Fruit fly (Drosophila melanogaster) whole organism, embryonic: ENCODE results near the gene mei-218.

Experiments
- Asciz ChIP-seq: fragments of 200-800 bp; sonication (Bioruptor generic); optimal IDR thresholded peaks from 2 replicates; lab custom pipeline; 2017; ENCODE audit warnings: missing biosample characterization, mild to moderate bottlenecking, missing genetic modification characterization, missing genetic modification reagents
- B-H1 ChIP-seq: fragments of 200-800 bp; sonication (Bioruptor generic); IDR thresholded peaks from 3 replicates; pipeline ENCODE4 v1.3.6; 2022; ENCODE audit warnings: missing biosample characterization, missing genetic modification characterization
- CG14014 ChIP-seq: fragments of 200-800 bp; sonication (Bioruptor generic); IDR thresholded peaks from 2 replicates; pipeline ENCODE4 v1.3.6; 2022; ENCODE audit warnings: missing biosample characterization, missing genetic modification characterization
- CG14710 ChIP-seq: fragments of 200-800 bp; sonication (Bioruptor generic); optimal IDR thresholded peaks from 3 replicates; lab custom pipeline; 2019; ENCODE audit warnings: missing biosample characterization, mild to moderate bottlenecking, missing genetic modification characterization, moderate library complexity
- CG17802 ChIP-seq: fragments of 200-800 bp; sonication (Bioruptor generic); optimal IDR thresholded peaks from 2 replicates; lab custom pipeline; 2018; ENCODE audit warnings: missing biosample characterization, mild to moderate bottlenecking, missing genetic modification characterization, moderate library complexity
- CG17912 ChIP-seq: fragments of 200-800 bp; sonication (Bioruptor generic); optimal IDR thresholded peaks from 2 replicates; lab custom pipeline; 2018; ENCODE audit warnings: missing biosample characterization, mild to moderate bottlenecking, missing genetic modification characterization
- CG18476 ChIP-seq: fragments of 200-800 bp; sonication (Bioruptor generic); optimal IDR thresholded peaks from 2 replicates; lab custom pipeline; 2016; ENCODE audit warnings: missing biosample characterization, mild to moderate bottlenecking, missing genetic modification characterization
- CG18599 ChIP-seq: fragments of 200-800 bp; sonication (Bioruptor generic); optimal IDR thresholded peaks from 3 replicates; lab custom pipeline; 2017; ENCODE audit warnings: missing biosample characterization, missing genetic modification characterization, mild to moderate bottlenecking, moderate library complexity, missing genetic modification reagents
- CG30020 ChIP-seq: fragments of 200-800 bp; optimal IDR thresholded peaks from 2 replicates; lab custom pipeline; 2019; ENCODE audit warnings: missing biosample characterization, mild to moderate bottlenecking, missing genetic modification characterization, moderate library complexity
- CG3281 ChIP-seq: fragments of 200-800 bp; sonication (Bioruptor generic); optimal IDR thresholded peaks from 3 replicates; lab custom pipeline; 2017; ENCODE audit warnings: missing biosample characterization, mild to moderate bottlenecking, missing genetic modification characterization
- CG4328 ChIP-seq: fragments of 200-800 bp; sonication (Bioruptor generic); optimal IDR thresholded peaks from 3 replicates; lab custom pipeline; 2017; ENCODE audit warnings: missing biosample characterization, missing genetic modification reagents, missing genetic modification characterization
- CG5953 ChIP-seq: fragments of 200-800 bp; sonication (Bioruptor generic); IDR thresholded peaks from 2 replicates; pipeline ENCODE4 v1.3.6; 2022; ENCODE audit warnings: missing biosample characterization, missing genetic modification characterization
- CG7786 ChIP-seq: fragments of 200-800 bp; sonication (Bioruptor generic); optimal IDR thresholded peaks from 2 replicates; lab custom pipeline; 2016; ENCODE audit warnings: missing biosample characterization, missing genetic modification characterization
- CG8281 ChIP-seq: fragments of 200-800 bp; sonication (Bioruptor generic); optimal IDR thresholded peaks from 2 replicates; lab custom pipeline; 2018; ENCODE audit warnings: missing biosample characterization, mild to moderate bottlenecking, missing genetic modification characterization, moderate library complexity
- CG8478 ChIP-seq: fragments of >200 bp; optimal IDR thresholded peaks from 2 replicates; lab custom pipeline; 2018
- CG9437 ChIP-seq: fragments of 200-800 bp; sonication (Bioruptor generic); optimal IDR thresholded peaks from 2 replicates; lab custom pipeline; 2018; ENCODE audit warnings: missing biosample characterization, mild to moderate bottlenecking, missing genetic modification characterization
- D ChIP-seq, 2 experiments: fragments of 200-800 bp in 1 of 2; fragments of >200 bp in 1 of 2; sonication (Bioruptor generic) in 1 of 2; optimal IDR thresholded peaks; 2 replicates in 1 of 2; 3 replicates in 1 of 2; lab custom pipeline; 2017; ENCODE audit warnings: mild to moderate bottlenecking in 1 of 2, missing biosample characterization in 1 of 2, missing genetic modification characterization in 1 of 2, missing genetic modification reagents in 1 of 2
- D19B ChIP-seq: fragments of 200-800 bp; sonication (Bioruptor generic); optimal IDR thresholded peaks from 2 replicates; lab custom pipeline; 2017; ENCODE audit warnings: missing biosample characterization, mild to moderate bottlenecking, missing genetic modification characterization
- E2f2 ChIP-seq: fragments of 200-800 bp; sonication (Bioruptor generic); IDR thresholded peaks from 2 replicates; pipeline ENCODE4 v1.3.6; 2022; ENCODE audit warnings: missing biosample characterization, missing genetic modification characterization
- Eip74EF ChIP-seq, 2 experiments: fragments of 200-800 bp in 1 of 2; fragments of >200 bp in 1 of 2; sonication (Bioruptor generic) in 1 of 2; optimal IDR thresholded peaks; 2 replicates each; lab custom pipeline; 2017 to 2019; ENCODE audit warnings: missing biosample characterization in 2 of 2, missing genetic modification characterization in 2 of 2, mild to moderate bottlenecking in 1 of 2, moderate library complexity in 1 of 2
- Ets65A ChIP-seq: fragments of 200-800 bp; sonication (Bioruptor generic); peaks from one replicate; lab custom pipeline; 2016; ENCODE audit warnings: missing biosample characterization, missing genetic modification characterization
- HHEX ChIP-seq: fragments of 200-800 bp; sonication (Bioruptor generic); optimal IDR thresholded peaks from 3 replicates; lab custom pipeline; 2017; ENCODE audit warnings: missing biosample characterization, mild to moderate bottlenecking, missing genetic modification characterization, missing genetic modification reagents
- HLH4C ChIP-seq: fragments of 200-800 bp; sonication (Bioruptor generic); IDR thresholded peaks from 3 replicates; pipeline ENCODE4 v1.3.6; 2022; ENCODE audit warnings: missing biosample characterization, missing genetic modification characterization; ENCODE audit not compliant: partially characterized antibody
- Hr39 ChIP-seq: fragments of >200 bp; optimal IDR thresholded peaks from 2 replicates; lab custom pipeline; 2017
- Mrtf ChIP-seq: fragments of 200-800 bp; sonication (Bioruptor generic); IDR thresholded peaks from 3 replicates; pipeline ENCODE4 v1.3.6; 2022; ENCODE audit warnings: missing biosample characterization, missing genetic modification characterization
- Optix ChIP-seq: fragments of 200-800 bp; sonication (Bioruptor generic); IDR thresholded peaks from 3 replicates; pipeline ENCODE4 v1.3.6; 2022; ENCODE audit warnings: missing biosample characterization, missing genetic modification characterization
- Six4 ChIP-seq: fragments of 200-800 bp; sonication (Bioruptor generic); optimal IDR thresholded peaks from 2 replicates; lab custom pipeline; 2016; ENCODE audit warnings: missing biosample characterization, missing genetic modification characterization
- YL-1 ChIP-seq: fragments of 200-800 bp; sonication (Bioruptor generic); optimal IDR thresholded peaks from 3 replicates; lab custom pipeline; 2017; ENCODE audit warnings: missing biosample characterization, mild to moderate bottlenecking, missing genetic modification characterization
- ab ChIP-seq: fragments of 200-800 bp; sonication (Bioruptor generic); optimal IDR thresholded peaks from 2 replicates; lab custom pipeline; 2016; ENCODE audit warnings: missing biosample characterization, missing genetic modification characterization
- abd-A ChIP-seq: fragments of 200-800 bp; sonication (Bioruptor generic); optimal IDR thresholded peaks from 3 replicates; lab custom pipeline; 2019; ENCODE audit warnings: missing biosample characterization, mild to moderate bottlenecking, missing genetic modification characterization, moderate library complexity
- bigmax ChIP-seq: fragments of 200-800 bp; sonication (Bioruptor generic); optimal IDR thresholded peaks from 2 replicates; lab custom pipeline; 2018; ENCODE audit warnings: missing biosample characterization, mild to moderate bottlenecking, missing genetic modification characterization
- bowl ChIP-seq: fragments of 200-800 bp; sonication (Bioruptor generic); IDR thresholded peaks from 2 replicates; pipeline ENCODE4 v1.3.6; 2022; ENCODE audit warnings: missing biosample characterization, missing genetic modification characterization
- ci ChIP-seq: fragments of 200-800 bp; sonication (Bioruptor generic); IDR thresholded peaks from 3 replicates; pipeline ENCODE4 v1.3.6; 2022; ENCODE audit warnings: missing biosample characterization, missing genetic modification characterization
- disco-r ChIP-seq: fragments of 200-800 bp; sonication (Bioruptor generic); optimal IDR thresholded peaks from 2 replicates; lab custom pipeline; 2016; ENCODE audit warnings: missing biosample characterization, missing genetic modification characterization
- dmrt11E ChIP-seq: fragments of 200-800 bp; sonication (Bioruptor generic); optimal IDR thresholded peaks from 3 replicates; lab custom pipeline; 2018; ENCODE audit warnings: missing biosample characterization, mild to moderate bottlenecking, missing genetic modification characterization, moderate library complexity
- dysf ChIP-seq: fragments of 200-800 bp; sonication (Bioruptor generic); IDR thresholded peaks from 3 replicates; pipeline ENCODE4 v1.3.6; 2022; ENCODE audit warnings: missing biosample characterization, missing genetic modification characterization
- fd64A ChIP-seq: fragments of 200-800 bp; sonication (Bioruptor generic); optimal IDR thresholded peaks from 3 replicates; lab custom pipeline; 2018; ENCODE audit warnings: missing biosample characterization, mild to moderate bottlenecking, missing genetic modification characterization
- her ChIP-seq: fragments of 200-800 bp; sonication (Bioruptor generic); optimal IDR thresholded peaks from 2 replicates; lab custom pipeline; 2016; ENCODE audit warnings: missing biosample characterization, missing genetic modification characterization
- ind ChIP-seq: fragments of 200-800 bp; sonication (Bioruptor generic); optimal IDR thresholded peaks from 3 replicates; lab custom pipeline; 2016; ENCODE audit warnings: missing biosample characterization, missing genetic modification characterization
- insv ChIP-seq, 2 experiments: fragments of 200-800 bp; sonication (Bioruptor generic); optimal IDR thresholded peaks; 3 replicates each; lab custom pipeline; 2016 to 2018; ENCODE audit warnings: missing biosample characterization in 2 of 2, missing genetic modification characterization in 2 of 2
- ken ChIP-seq: fragments of 200-800 bp; sonication (Bioruptor generic); IDR thresholded peaks from 3 replicates; pipeline ENCODE4 v1.3.6; 2022; ENCODE audit warnings: missing biosample characterization, missing genetic modification characterization
- knrl ChIP-seq: fragments of 200-800 bp; sonication (Bioruptor generic); IDR thresholded peaks from 3 replicates; pipeline ENCODE4 v1.3.6; 2022; ENCODE audit warnings: missing biosample characterization, missing genetic modification characterization; ENCODE audit not compliant: partially characterized antibody
- lmd ChIP-seq: fragments of 200-800 bp; sonication (Bioruptor generic); IDR thresholded peaks from 2 replicates; pipeline ENCODE4 v1.3.6; 2022; ENCODE audit warnings: missing biosample characterization, missing genetic modification characterization
- org-1 ChIP-seq: fragments of 200-800 bp; sonication (Bioruptor generic); optimal IDR thresholded peaks from 2 replicates; lab custom pipeline; 2017; ENCODE audit warnings: missing biosample characterization, missing genetic modification characterization
- pita ChIP-seq: fragments of 200-800 bp; sonication (Bioruptor generic); optimal IDR thresholded peaks from 2 replicates; lab custom pipeline; 2017; ENCODE audit warnings: missing biosample characterization, mild to moderate bottlenecking, missing genetic modification characterization
- run ChIP-seq: fragments of 200-800 bp; sonication (Bioruptor generic); optimal IDR thresholded peaks from 3 replicates; lab custom pipeline; 2018; ENCODE audit warnings: missing biosample characterization, mild to moderate bottlenecking, missing genetic modification characterization
- sd ChIP-seq: fragments of 200-800 bp; sonication (Bioruptor generic); optimal IDR thresholded peaks from 3 replicates; lab custom pipeline; 2018; ENCODE audit warnings: missing biosample characterization, mild to moderate bottlenecking, missing genetic modification characterization, moderate library complexity
- sim ChIP-seq: fragments of 200-800 bp; sonication (Bioruptor generic); IDR thresholded peaks from 2 replicates; pipeline ENCODE4 v1.3.6; 2022; ENCODE audit warnings: missing biosample characterization, missing genetic modification characterization
- slbo ChIP-seq: fragments of 200-800 bp; sonication (Bioruptor generic); IDR thresholded peaks from 2 replicates; pipeline ENCODE4 v1.3.6; 2022; ENCODE audit warnings: missing biosample characterization, missing genetic modification characterization
- tio ChIP-seq: fragments of 200-800 bp; sonication (Bioruptor generic); optimal IDR thresholded peaks from 2 replicates; lab custom pipeline; 2017; ENCODE audit warnings: missing biosample characterization, missing genetic modification characterization, inconsistent platforms
- yki ChIP-seq: fragments of >200 bp; optimal IDR thresholded peaks from 3 replicates; lab custom pipeline; 2018
- zf30C ChIP-seq: fragments of 200-800 bp; sonication (Bioruptor generic); optimal IDR thresholded peaks from 3 replicates; lab custom pipeline; 2018; ENCODE audit warnings: missing biosample characterization, mild to moderate bottlenecking, missing genetic modification characterization

mei-218 gene

DNA sequence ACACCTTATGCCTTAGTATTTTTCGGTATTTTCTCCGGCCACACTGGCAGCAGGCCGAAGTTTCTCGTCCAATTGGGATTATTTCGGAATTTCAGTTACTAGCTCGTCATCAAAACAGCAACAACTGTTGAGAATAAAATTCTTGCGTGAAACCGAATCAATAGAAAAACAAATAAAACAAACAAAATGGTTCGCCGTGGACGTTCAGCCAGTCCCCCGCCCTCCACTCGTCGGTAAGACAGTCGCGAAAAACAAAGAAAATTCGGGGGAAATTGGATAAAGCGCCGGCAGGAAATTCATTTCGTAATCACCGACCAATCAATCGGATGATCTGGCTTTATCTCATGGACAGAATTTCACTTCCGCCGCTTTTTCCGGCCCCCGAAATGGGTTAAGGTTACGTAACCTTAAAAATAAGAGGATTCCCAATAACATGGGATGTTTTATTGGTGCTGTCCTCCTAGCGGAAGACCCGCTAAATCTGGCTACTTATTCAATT lies 6.2 kb upstream of the mei-218 start, which contains the start of gene Chchd2 (continued):
- TF ChIP-seq CG14710 (tag; lab: Kevin White, UChicago) (no peak), HHEX (peak; percentile 28), CG17802 (tag; lab: Kevin White, UChicago) (no peak), Optix (GFP tag; lab: Robert Waterston, UW) (no peak), slbo (GFP tag; lab: Robert Waterston, UW) (no peak), pita (GFP tag; lab: Kevin White, UChicago) (no peak), CG7786 (GFP tag; lab: Kevin White, UChicago) (no peak), fd64A (peak; percentile 27), sd (tag; lab: Kevin White, UChicago) (peak; percentile 60), Asciz (GFP tag; lab: Kevin White, UChicago) (no peak), Mrtf (no peak), B-H1 (GFP tag; lab: Robert Waterston, UW) (no peak), yki (no peak), CG18599 (GFP tag; lab: Kevin White, UChicago) (no peak), Hr39 (lab: Kevin White, UChicago) (no peak), CG8478 (lab: Kevin White, UChicago) (no peak), ind (no peak), CG4328 (GFP tag; lab: Kevin White, UChicago) (no peak), insv (GFP tag; optimal IDR thresholded peaks at IDR 0.05; lab: Kevin White, UChicago) (peak; percentile 32 to 90), ci (0 out of 3 replicates have a peak, but pooled peaks have one; percentile 41), Six4 (GFP tag; lab: Kevin White, UChicago) (no peak), lmd (GFP tag; lab: Robert Waterston, UW) (no peak), CG14014 (no peak), bowl (GFP tag; lab: Robert Waterston, UW) (no peak), CG3281 (GFP tag; lab: Kevin White, UChicago) (peak; percentile 48), run (tag; lab: Kevin White, UChicago) (no peak), zf30C (GFP tag; lab: Kevin White, UChicago) (no peak), Ets65A (no peak), her (GFP tag; lab: Kevin White, UChicago) (peak; percentile 13), bigmax (GFP tag; lab: Kevin White, UChicago) (peak; percentile 82), CG8281 (tag; lab: Kevin White, UChicago) (no peak), ken (GFP tag; lab: Robert Waterston, UW) (no peak), CG9437 (GFP tag; lab: Kevin White, UChicago) (no peak), abd-A (no peak), sim (GFP tag; lab: Robert Waterston, UW) (no peak), tio (GFP tag; lab: Kevin White, UChicago) (no peak), CG5953 (GFP tag; lab: Robert Waterston, UW) (no peak), YL-1 (GFP tag; lab: Kevin White, UChicago) (peak; percentile 75), CG30020 (tag; lab: Kevin White, UChicago) (no peak), CG18476 (no peak), D (optimal IDR thresholded peaks at IDR 0.05; lab: Kevin White, UChicago) (no peak), D (GFP tag; optimal IDR thresholded peaks at IDR 0.05; lab: Kevin White, UChicago) (no peak), ab (no peak), E2f2 (no peak), dysf (GFP tag; lab: Robert Waterston, UW) (no peak), org-1 (GFP tag; lab: Kevin White, UChicago) (no peak), knrl (no peak), HLH4C (peak; percentile 7; the same call in 2 of the 3 replicates), D19B (GFP tag; lab: Kevin White, UChicago) (no peak), disco-r (GFP tag; lab: Kevin White, UChicago) (no peak), Eip74EF (GFP tag; optimal IDR thresholded peaks at IDR 0.05; lab: Kevin White, UChicago) (peak in 1 of 2 experiments; percentile 70), dmrt11E (tag; lab: Kevin White, UChicago) (no peak), CG17912 (GFP tag; lab: Kevin White, UChicago) (no peak)
